Worm (Caenorhabditis elegans) whole organism, L4 larva: ENCODE data around the gene bgnt-1.3.

ENCODE experiments used
- F44E2.7 ChIP-seq: fragments of 200-800 bp; sonication (Bioruptor generic); IDR thresholded peaks from 2 replicates; pipeline ENCODE4 v2.1.2; 2022; ENCODE audit warnings: missing genetic modification characterization, missing compliant biosample characterization
- R02D3.7 ChIP-seq: fragments of 150-350 bp; sonication (generic microtip); optimal IDR thresholded peaks from 3 replicates; lab custom pipeline; 2014; ENCODE audit warnings: missing biosample characterization, missing genetic modification characterization
- T20F7.1 ChIP-seq: fragments of 200-800 bp; sonication (Bioruptor generic); optimal IDR thresholded peaks from 2 replicates; lab custom pipeline; 2018; ENCODE audit warnings: mild to moderate bottlenecking, missing genetic modification characterization, missing compliant biosample characterization
- T26A8.4 ChIP-seq: fragments of 200-800 bp; sonication (Bioruptor generic); IDR thresholded peaks from 2 replicates; pipeline ENCODE4 v1.3.6; 2022; ENCODE audit warnings: missing genetic modification characterization, missing compliant biosample characterization
- Y105C5A.15 ChIP-seq: fragments of 200-800 bp; sonication (Bioruptor generic); IDR thresholded peaks from 2 replicates; pipeline ENCODE4 v1.3.6; 2022; ENCODE audit warnings: missing genetic modification characterization, missing compliant biosample characterization
- Y75B8A.6 ChIP-seq: fragments of 200-800 bp; sonication (Bioruptor generic); IDR thresholded peaks from 2 replicates; pipeline ENCODE4 v1.3.6; 2022; ENCODE audit warnings: missing genetic modification reagents, missing genetic modification characterization, missing compliant biosample characterization
- ZK546.5 ChIP-seq, 2 experiments: sonication (generic microtip); optimal IDR thresholded peaks; 2 replicates each; lab custom pipeline; 2017; ENCODE audit warnings: missing biosample characterization in 2 of 2, missing genetic modification characterization in 2 of 2
- aha-1 ChIP-seq: fragments of 150-350 bp; peaks from one replicate; lab custom pipeline; 2014; ENCODE audit warnings: missing biosample characterization, missing genetic modification characterization
- aly-2 ChIP-seq: sonication (generic microtip); optimal IDR thresholded peaks from 2 replicates; lab custom pipeline; 2018; ENCODE audit warnings: missing biosample characterization, missing genetic modification characterization
- arid-1 ChIP-seq: fragments of 200-800 bp; sonication (Bioruptor generic); conservative IDR thresholded peaks from 2 replicates; pipeline ENCODE4 v1.3.6; 2022; ENCODE audit warnings: missing genetic modification reagents, missing genetic modification characterization, missing compliant biosample characterization
- attf-4 ChIP-seq: sonication (generic microtip); optimal IDR thresholded peaks from 3 replicates; lab custom pipeline; 2017; ENCODE audit warnings: missing biosample characterization, missing genetic modification characterization
- ceh-20 ChIP-seq: fragments of 200-800 bp; sonication (Bioruptor generic); IDR thresholded peaks from 2 replicates; pipeline ENCODE4 v1.3.6; 2022; ENCODE audit warnings: missing genetic modification reagents, missing genetic modification characterization, missing compliant biosample characterization
- ceh-44 ChIP-seq: fragments of 200-800 bp; sonication (Bioruptor generic); IDR thresholded peaks from 2 replicates; pipeline ENCODE4 v1.3.6; 2022; ENCODE audit warnings: missing genetic modification reagents, missing genetic modification characterization, missing compliant biosample characterization
- ceh-82 ChIP-seq: sonication (generic microtip); optimal IDR thresholded peaks from 2 replicates; lab custom pipeline; 2017; ENCODE audit warnings: missing biosample characterization, missing genetic modification characterization
- daf-12 ChIP-seq: fragments of 150-350 bp; optimal IDR thresholded peaks from 2 replicates; lab custom pipeline; 2014; ENCODE audit warnings: missing biosample characterization, missing genetic modification reagents, missing genetic modification characterization
- daf-16 ChIP-seq, 3 experiments: sonication (generic microtip); optimal IDR thresholded peaks; 2 replicates each; lab custom pipeline; 2016 to 2017; ENCODE audit warnings: missing genetic modification characterization in 3 of 3, missing genetic modification reagents in 3 of 3, mild to moderate bottlenecking in 2 of 3, missing compliant biosample characterization in 2 of 3, missing biosample characterization in 1 of 3, moderate library complexity in 1 of 3
- daf-19 ChIP-seq: fragments of 200-800 bp; sonication (Bioruptor generic); conservative IDR thresholded peaks from 2 replicates; pipeline ENCODE4 v1.3.6; 2022; ENCODE audit warnings: missing genetic modification characterization, missing compliant biosample characterization
- dmd-6 ChIP-seq: fragments of 200-800 bp; sonication (Bioruptor generic); IDR thresholded peaks from 2 replicates; pipeline ENCODE4 v1.3.6; 2022; ENCODE audit warnings: missing genetic modification reagents, missing genetic modification characterization, missing compliant biosample characterization
- gei-8 ChIP-seq: fragments of 200-800 bp; sonication (Bioruptor generic); optimal IDR thresholded peaks from 2 replicates; lab custom pipeline; 2018; ENCODE audit warnings: mild to moderate bottlenecking, missing genetic modification characterization, missing compliant biosample characterization
- hlh-11 ChIP-seq: fragments of 200-800 bp; sonication (Bioruptor generic); optimal IDR thresholded peaks from 2 replicates; lab custom pipeline; 2018; ENCODE audit warnings: mild to moderate bottlenecking, missing genetic modification characterization, missing compliant biosample characterization
- hlh-30 ChIP-seq: sonication (generic microtip); optimal IDR thresholded peaks from 2 replicates; lab custom pipeline; 2017; ENCODE audit warnings: antibody characterized with exemption, mild to moderate bottlenecking, missing genetic modification characterization, missing compliant biosample characterization; ENCODE audit not compliant: insufficient read depth
- hmg-1.1 ChIP-seq: fragments of 200-800 bp; sonication (Bioruptor generic); IDR thresholded peaks from 2 replicates; pipeline ENCODE4 v1.3.6; 2022; ENCODE audit warnings: missing genetic modification reagents, missing genetic modification characterization, missing compliant biosample characterization
- jun-1 ChIP-seq: fragments of 150-350 bp; optimal IDR thresholded peaks from 2 replicates; lab custom pipeline; 2014; ENCODE audit warnings: missing biosample characterization, missing genetic modification reagents, missing genetic modification characterization
- lim-7 ChIP-seq: fragments of 200-800 bp; sonication (Bioruptor generic); IDR thresholded peaks from 2 replicates; pipeline ENCODE4 v1.3.6; 2022; ENCODE audit warnings: missing genetic modification characterization, missing compliant biosample characterization
- lin-1 ChIP-seq: fragments of 200-800 bp; sonication (Bioruptor generic); IDR thresholded peaks from 2 replicates; pipeline ENCODE4 v1.3.6; 2022; ENCODE audit warnings: missing genetic modification reagents, missing genetic modification characterization, missing compliant biosample characterization
- lin-13 ChIP-seq: fragments of 150-350 bp; optimal IDR thresholded peaks from 2 replicates; lab custom pipeline; 2014; ENCODE audit warnings: missing biosample characterization, missing genetic modification reagents, missing genetic modification characterization
- lin-29 ChIP-seq: fragments of 200-800 bp; sonication (Bioruptor generic); IDR thresholded peaks from 2 replicates; pipeline ENCODE4 v1.3.6; 2022; ENCODE audit warnings: missing genetic modification reagents, missing genetic modification characterization, missing compliant biosample characterization
- lin-38 ChIP-seq: fragments of 200-800 bp; sonication (Bioruptor generic); IDR thresholded peaks from 2 replicates; pipeline ENCODE4 v1.3.6; 2022; ENCODE audit warnings: missing genetic modification reagents, missing genetic modification characterization, missing compliant biosample characterization
- lir-3 ChIP-seq: sonication (generic microtip); optimal IDR thresholded peaks from 2 replicates; lab custom pipeline; 2016; ENCODE audit warnings: mild to moderate bottlenecking, missing genetic modification characterization, missing compliant biosample characterization
- mdt-29 ChIP-seq: fragments of 200-800 bp; sonication (Bioruptor generic); IDR thresholded peaks from 2 replicates; pipeline ENCODE4 v1.3.6; 2022; ENCODE audit warnings: missing genetic modification reagents, missing genetic modification characterization, missing compliant biosample characterization
- mxl-3 ChIP-seq: fragments of 200-800 bp; sonication (Bioruptor generic); optimal IDR thresholded peaks from 2 replicates; lab custom pipeline; 2018; ENCODE audit warnings: mild to moderate bottlenecking, missing genetic modification characterization, missing compliant biosample characterization
- nhr-237 ChIP-seq: sonication (generic microtip); optimal IDR thresholded peaks from 2 replicates; lab custom pipeline; 2017; ENCODE audit warnings: missing biosample characterization, missing genetic modification characterization
- nhr-42 ChIP-seq: fragments of 200-800 bp; sonication (Bioruptor generic); IDR thresholded peaks from 2 replicates; pipeline ENCODE4 v1.3.6; 2022; ENCODE audit warnings: missing genetic modification characterization, missing compliant biosample characterization
- nhr-76 ChIP-seq: fragments of 150-350 bp; optimal IDR thresholded peaks from 2 replicates; lab custom pipeline; 2014; ENCODE audit warnings: missing biosample characterization, missing genetic modification characterization
- pha-4 ChIP-seq, 2 experiments: fragments of 150-350 bp in 1 of 2; fragments of 200-800 bp in 1 of 2; sonication (Bioruptor generic) in 1 of 2; IDR thresholded peaks in 1 of 2; optimal IDR thresholded peaks in 1 of 2; 2 replicates each; pipeline versions ENCODE4 v1.3.6 to Lab custom; 2014 to 2022; ENCODE audit warnings: missing genetic modification characterization in 2 of 2, missing genetic modification reagents in 2 of 2, missing biosample characterization in 1 of 2, missing compliant biosample characterization in 1 of 2
- rbr-2 ChIP-seq: sonication (generic microtip); optimal IDR thresholded peaks from 2 replicates; lab custom pipeline; 2016; ENCODE audit warnings: missing genotype, missing genetic modification characterization, missing compliant biosample characterization
- sdz-12 ChIP-seq: fragments of 200-800 bp; sonication (Bioruptor generic); optimal IDR thresholded peaks from 2 replicates; lab custom pipeline; 2018; ENCODE audit warnings: mild to moderate bottlenecking, missing genetic modification characterization, missing compliant biosample characterization
- set-16 ChIP-seq: fragments of 200-800 bp; sonication (Bioruptor generic); IDR thresholded peaks from 2 replicates; pipeline ENCODE4 v1.3.6; 2022; ENCODE audit warnings: missing genetic modification reagents, missing genetic modification characterization, missing compliant biosample characterization
- snpc-1.2 ChIP-seq: fragments of 200-800 bp; sonication (Bioruptor generic); IDR thresholded peaks from 2 replicates; pipeline ENCODE4 v1.3.6; 2022; ENCODE audit warnings: missing genetic modification reagents, missing genetic modification characterization, missing compliant biosample characterization
- snpc-4 ChIP-seq: fragments of 150-350 bp; optimal IDR thresholded peaks from 2 replicates; lab custom pipeline; 2014; ENCODE audit warnings: missing biosample characterization, missing genetic modification characterization
- tra-1 ChIP-seq: fragments of 200-800 bp; sonication (Bioruptor generic); IDR thresholded peaks from 2 replicates; pipeline ENCODE4 v1.3.6; 2022; ENCODE audit warnings: missing genetic modification reagents, missing genetic modification characterization, missing compliant biosample characterization
- unc-62 ChIP-seq, 3 experiments: fragments of 150-350 bp in 1 of 3; sonication (generic microtip); optimal IDR thresholded peaks in 2 of 3; peaks in 1 of 3; 1 replicate in 1 of 3; 2 replicates in 2 of 3; lab custom pipeline; 2014 to 2017; ENCODE audit warnings: missing biosample characterization in 3 of 3, missing genetic modification characterization in 3 of 3, missing genetic modification reagents in 3 of 3, missing genotype in 1 of 3
- zag-1 ChIP-seq: fragments of 150-350 bp; optimal IDR thresholded peaks from 2 replicates; lab custom pipeline; 2014; ENCODE audit warnings: missing biosample characterization, missing genetic modification characterization
- zip-11 ChIP-seq: fragments of 200-800 bp; sonication (Bioruptor generic); IDR thresholded peaks from 2 replicates; pipeline ENCODE4 v1.3.6; 2022; ENCODE audit warnings: missing genetic modification characterization, missing compliant biosample characterization

bgnt-1.3 gene

ce11 chrV:16258142-16258541 lies 1.8 kb upstream of the bgnt-1.3 start, which contains the start of gene nhr-218:
TSS of gene nhr-218 (plus strand) at chrV:16258442.
- TF ChIP-seq nhr-42 (GFP tag; lab: Robert Waterston, UW) (no peak), attf-4 (tag; lab: Kevin White, UChicago) (no peak), rbr-2 (tag; lab: Kevin White, UChicago) (no peak), set-16 (GFP tag; lab: Robert Waterston, UW) (no peak), lin-38 (GFP tag; lab: Robert Waterston, UW) (no peak), hlh-11 (tag; lab: Kevin White, UChicago) (no peak), unc-62 (GFP tag; optimal IDR thresholded peaks at IDR 0.05 in 1 of 2; lab: Kevin White, UChicago) (peak in 1 of 2 experiments; percentile 33), unc-62 (tag; optimal IDR thresholded peaks at IDR 0.05; lab: Kevin White, UChicago) (no peak)

DNA sequence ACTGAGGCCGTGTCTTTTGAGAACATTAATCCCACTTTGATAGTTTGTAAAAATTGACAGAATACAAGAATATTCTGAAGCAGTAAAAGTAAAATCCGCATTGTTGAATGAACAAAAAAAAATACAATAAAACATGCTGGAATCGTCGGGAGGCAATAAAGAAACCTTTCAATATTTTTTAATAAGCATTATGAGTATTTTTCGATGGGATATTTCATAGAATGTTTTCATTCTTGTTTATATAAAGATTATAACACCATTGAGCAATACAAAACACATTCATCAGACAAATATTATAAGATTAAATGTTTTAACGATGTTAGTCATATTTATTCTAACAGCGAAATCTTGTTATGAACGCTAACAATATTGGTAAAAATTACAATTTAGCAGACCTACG lies 2.6 kb downstream of the bgnt-1.3 start, which contains the start of gene gcy-20:
Gene gcy-20 (minus strand): TSS at position 101 of the 400 bp plus-strand sequence.
- TF ChIP-seq mxl-3 (GFP tag; lab: Kevin White, UChicago): no peak
- TF ChIP-seq lin-1 (GFP tag; lab: Robert Waterston, UW): no peak
- TF ChIP-seq T20F7.1 (GFP tag; lab: Kevin White, UChicago): no peak
- no peak for TF ChIP-seq zag-1 (tag; lab: Kevin White, UChicago)
- no peak for TF ChIP-seq set-16 (GFP tag; lab: Robert Waterston, UW)
- no peak for TF ChIP-seq snpc-1.2 (GFP tag; lab: Robert Waterston, UW)
- no peak for TF ChIP-seq nhr-237
- TF ChIP-seq T26A8.4: no peak
- TF ChIP-seq arid-1: no peak
- no peak for TF ChIP-seq daf-16 (GFP tag; optimal IDR thresholded peaks at IDR 0.05; lab: Kevin White, UChicago)
- no peak for TF ChIP-seq daf-16 (tag; optimal IDR thresholded peaks at IDR 0.05; lab: Kevin White, UChicago)
- no peak for TF ChIP-seq zip-11 (GFP tag; lab: Robert Waterston, UW)
- TF ChIP-seq, all 104 proteins: peak for 0

- no peak for TF ChIP-seq R02D3.7 (tag; lab: Kevin White, UChicago)
These were observed 7.2 kb downstream of the bgnt-1.3 start for ce11 chrV:16249105-16249504.

DNA sequence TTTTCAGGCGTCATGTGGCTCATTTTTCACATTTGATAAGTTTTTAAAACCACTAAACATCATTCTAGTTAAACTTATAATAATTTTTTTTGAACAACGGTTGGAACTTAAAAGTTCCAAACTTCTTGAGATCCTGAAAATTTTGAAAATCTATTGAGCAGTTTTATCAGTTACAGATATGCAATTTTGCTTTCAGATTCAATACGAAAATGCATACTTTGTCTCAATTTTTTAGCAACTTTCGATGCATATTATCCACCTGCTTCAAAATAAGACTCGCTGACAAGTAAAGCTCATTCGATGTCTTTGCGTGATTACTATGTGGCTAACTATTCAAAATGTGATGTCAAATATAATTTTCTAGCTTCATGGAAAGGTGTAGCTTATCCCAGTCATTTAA lies 9.7 kb downstream of the bgnt-1.3 start, which contains the start of gene srh-95:
Gene srh-95 (plus strand): TSS at position 301 of the 400 bp plus-strand sequence.
- TF ChIP-seq daf-19 (GFP tag; lab: Robert Waterston, UW): no peak
- no peak for TF ChIP-seq ceh-20
- no peak for TF ChIP-seq tra-1 (GFP tag; lab: Robert Waterston, UW)
- TF ChIP-seq lim-7: no peak
- no peak for TF ChIP-seq T20F7.1 (GFP tag; lab: Kevin White, UChicago)
- no peak for TF ChIP-seq mdt-29
- no peak for TF ChIP-seq ceh-82
- no peak for TF ChIP-seq Y105C5A.15 (GFP tag; lab: Robert Waterston, UW)
- TF ChIP-seq hlh-11 (tag; lab: Kevin White, UChicago): no peak
- TF ChIP-seq daf-12: no peak
- no peak for TF ChIP-seq snpc-1.2 (GFP tag; lab: Robert Waterston, UW)
- TF ChIP-seq snpc-4 (tag; lab: Kevin White, UChicago): no peak
- TF ChIP-seq nhr-76: no peak
- TF ChIP-seq aly-2: no peak
- TF ChIP-seq F44E2.7 (GFP tag; lab: Robert Waterston, UW): no peak
- TF ChIP-seq gei-8 (GFP tag; lab: Kevin White, UChicago): no peak
- no peak for TF ChIP-seq sdz-12
- TF ChIP-seq ceh-44 (GFP tag; lab: Robert Waterston, UW): no peak

ce11 chrV:16244078-16244477 lies 12.2 kb downstream of the bgnt-1.3 start, which contains the start of gene srh-104:
TSS of gene srh-104 (minus strand) at chrV:16244178.
- TF ChIP-seq jun-1 (tag; lab: Kevin White, UChicago) (no peak), lin-29 (no peak), lir-3 (tag; lab: Kevin White, UChicago) (no peak), unc-62 (GFP tag; optimal IDR thresholded peaks at IDR 0.05 in 1 of 2; lab: Kevin White, UChicago) (no peak), unc-62 (tag; optimal IDR thresholded peaks at IDR 0.05; lab: Kevin White, UChicago) (no peak), lin-1 (GFP tag; lab: Robert Waterston, UW) (no peak), aha-1 (tag; lab: Kevin White, UChicago) (no peak), set-16 (GFP tag; lab: Robert Waterston, UW) (no peak), dmd-6 (no peak), hmg-1.1 (GFP tag; lab: Robert Waterston, UW) (no peak), pha-4 (GFP tag; IDR thresholded peaks at IDR 0.05; lab: Robert Waterston, UW) (no peak), pha-4 (tag; optimal IDR thresholded peaks at IDR 0.05; lab: Kevin White, UChicago) (no peak), hlh-30 (tag; lab: Kevin White, UChicago) (no peak), Y75B8A.6 (GFP tag; lab: Robert Waterston, UW) (no peak), zip-11 (GFP tag; lab: Robert Waterston, UW) (no peak), lin-13 (no peak), ZK546.5 (tag; optimal IDR thresholded peaks at IDR 0.05; lab: Kevin White, UChicago) (no peak)
